In the genomic region with DNA sequence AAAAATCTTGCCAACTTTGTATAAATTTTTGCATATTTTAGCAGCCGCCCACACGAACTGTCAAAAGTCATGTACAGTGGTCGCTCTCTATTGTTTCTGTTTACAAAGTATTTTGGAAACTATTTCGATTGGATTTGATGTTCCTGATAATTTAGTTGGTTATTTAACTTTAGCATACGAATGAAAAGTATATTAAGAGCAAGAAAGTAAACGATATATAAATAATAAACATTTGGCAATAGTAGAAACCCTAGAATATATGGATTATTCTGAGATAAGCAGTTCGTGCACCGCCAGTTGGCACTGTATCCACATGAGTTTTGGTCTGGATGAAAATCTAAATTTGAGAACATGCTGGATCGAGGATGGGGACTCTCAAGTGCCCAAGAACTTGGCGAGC, we compare ENCODE assay signal across 1 fruit fly cellular context.
TF ChIP-seq lines count a peak whose summit lies in the region.

No protein-coding gene starts in this region.

TF ChIP-seq in whole organism, embryonic, 481 proteins besides CTCF, POLR2A, EP300 and RAD21 (continued from another document):
- TF ChIP-seq CG8924 (tag; optimal IDR thresholded peaks at IDR 0.05; lab: Kevin White, UChicago): no peak
- TF ChIP-seq CG10543 (GFP tag; optimal IDR thresholded peaks at IDR 0.05; lab: Kevin White, UChicago): no peak
- no peak for TF ChIP-seq C15 (GFP tag; IDR thresholded peaks at IDR 0.05; lab: Robert Waterston, UW)
- TF ChIP-seq Neu2 (GFP tag; optimal IDR thresholded peaks at IDR 0.05; lab: Kevin White, UChicago; ENCODE audit: borderline replicate concordance): no peak
- TF ChIP-seq unc-4 (GFP tag; IDR thresholded peaks at IDR 0.05; lab: Robert Waterston, UW; ENCODE audit: partially characterized antibody): no peak
- peak; percentile 75 for TF ChIP-seq sens (GFP tag; lab: Kevin White, UChicago)
- TF ChIP-seq CG12071 (GFP tag; optimal IDR thresholded peaks at IDR 0.05; lab: Kevin White, UChicago): no peak
- no peak for TF ChIP-seq ewg (GFP tag; optimal IDR thresholded peaks at IDR 0.05; lab: Kevin White, UChicago)
- no peak for TF ChIP-seq CG8089 (GFP tag; optimal IDR thresholded peaks at IDR 0.05; lab: Kevin White, UChicago)
- no peak for TF ChIP-seq usp (GFP tag; optimal IDR thresholded peaks at IDR 0.05; lab: Kevin White, UChicago)
- peak; percentile 30 for TF ChIP-seq CG18599 (GFP tag; optimal IDR thresholded peaks at IDR 0.05; lab: Kevin White, UChicago)
- no peak for TF ChIP-seq CG7839 (tag; optimal IDR thresholded peaks at IDR 0.05; lab: Kevin White, UChicago)
- TF ChIP-seq fru (optimal IDR thresholded peaks at IDR 0.05; lab: Kevin White, UChicago): no peak
- TF ChIP-seq CG18764 (GFP tag; optimal IDR thresholded peaks at IDR 0.05; lab: Kevin White, UChicago): no peak
- TF ChIP-seq CG15696 (tag; optimal IDR thresholded peaks at IDR 0.05; lab: Kevin White, UChicago): no peak
- no peak for TF ChIP-seq PHDP (tag; optimal IDR thresholded peaks at IDR 0.05; lab: Kevin White, UChicago)
- no peak for TF ChIP-seq vnd (GFP tag; IDR thresholded peaks at IDR 0.05; lab: Robert Waterston, UW; ENCODE audit: partially characterized antibody)
- TF ChIP-seq sd (tag; optimal IDR thresholded peaks at IDR 0.05; lab: Kevin White, UChicago): no peak
- TF ChIP-seq Sox100B (GFP tag; optimal IDR thresholded peaks at IDR 0.05; lab: Kevin White, UChicago): no peak
- no peak for TF ChIP-seq CG3163 (GFP tag; optimal IDR thresholded peaks at IDR 0.05; lab: Kevin White, UChicago)
- no peak for TF ChIP-seq CG10979 (tag; optimal IDR thresholded peaks at IDR 0.05; lab: Kevin White, UChicago)
- TF ChIP-seq hth (optimal IDR thresholded peaks at IDR 0.05; lab: Kevin White, UChicago): no peak
- TF ChIP-seq gcm2 (GFP tag; optimal IDR thresholded peaks at IDR 0.05; lab: Kevin White, UChicago): no peak
